Fruit fly (Drosophila melanogaster) whole organism, embryonic: Measurements from ENCODE around the gene CG2772.

ENCODE experiments used
- Antp ChIP-seq: fragments of 200-800 bp; sonication (Bioruptor generic); optimal IDR thresholded peaks from 3 replicates; lab custom pipeline; 2016; ENCODE audit warnings: missing biosample characterization, missing genetic modification characterization
- Bdp1 ChIP-seq: fragments of 200-800 bp; sonication (Bioruptor generic); optimal IDR thresholded peaks from 3 replicates; lab custom pipeline; 2016; ENCODE audit warnings: missing biosample characterization, missing genetic modification characterization
- CG10462 ChIP-seq: fragments of 200-800 bp; sonication (Bioruptor generic); optimal IDR thresholded peaks from 2 replicates; lab custom pipeline; 2016; ENCODE audit warnings: missing biosample characterization, missing genetic modification characterization
- CG10959 ChIP-seq: fragments of 200-800 bp; sonication (Bioruptor generic); IDR thresholded peaks from 2 replicates; pipeline ENCODE4 v1.3.6; 2022; ENCODE audit warnings: missing biosample characterization, missing genetic modification characterization
- CG12769 ChIP-seq: fragments of 200-800 bp; sonication (Bioruptor generic); optimal IDR thresholded peaks from 2 replicates; lab custom pipeline; 2019; ENCODE audit warnings: missing biosample characterization, mild to moderate bottlenecking, missing genetic modification characterization, moderate library complexity
- CG13296 ChIP-seq: fragments of 200-800 bp; sonication (Bioruptor generic); optimal IDR thresholded peaks from 3 replicates; lab custom pipeline; 2018; ENCODE audit warnings: missing biosample characterization, mild to moderate bottlenecking, missing genetic modification characterization
- CG13424 ChIP-seq: fragments of 200-800 bp; sonication (Bioruptor generic); optimal IDR thresholded peaks from 2 replicates; lab custom pipeline; 2019; ENCODE audit warnings: missing biosample characterization, mild to moderate bottlenecking, missing genetic modification characterization, moderate library complexity
- CG1603 ChIP-seq: fragments of 200-800 bp; sonication (Bioruptor generic); optimal IDR thresholded peaks from 2 replicates; lab custom pipeline; 2019; ENCODE audit warnings: missing biosample characterization, mild to moderate bottlenecking, missing genetic modification characterization, moderate library complexity
- CG16815 ChIP-seq: fragments of 200-800 bp; sonication (Bioruptor generic); optimal IDR thresholded peaks from 3 replicates; lab custom pipeline; 2017; ENCODE audit warnings: missing biosample characterization, mild to moderate bottlenecking, missing genetic modification characterization
- CG17359 ChIP-seq: fragments of 200-800 bp; sonication (Bioruptor generic); optimal IDR thresholded peaks from 3 replicates; lab custom pipeline; 2018; ENCODE audit warnings: missing biosample characterization, mild to moderate bottlenecking, missing genetic modification characterization, moderate library complexity
- CG1832 ChIP-seq: fragments of 200-800 bp; sonication (Bioruptor generic); optimal IDR thresholded peaks from 2 replicates; lab custom pipeline; 2017; ENCODE audit warnings: missing biosample characterization, mild to moderate bottlenecking, missing genetic modification characterization, inconsistent platforms
- CG2678 ChIP-seq: fragments of 200-800 bp; sonication (Bioruptor generic); optimal IDR thresholded peaks from 3 replicates; lab custom pipeline; 2019; ENCODE audit warnings: missing biosample characterization, mild to moderate bottlenecking, missing genetic modification characterization, moderate library complexity
- CG2712 ChIP-seq: fragments of 200-800 bp; optimal IDR thresholded peaks from 3 replicates; lab custom pipeline; 2019; ENCODE audit warnings: missing biosample characterization, mild to moderate bottlenecking, missing genetic modification characterization, moderate library complexity
- CG2875 ChIP-seq: fragments of 200-800 bp; sonication (Bioruptor generic); optimal IDR thresholded peaks from 2 replicates; lab custom pipeline; 2017; ENCODE audit warnings: missing biosample characterization, mild to moderate bottlenecking, missing genetic modification characterization, missing genetic modification reagents
- CG30020 ChIP-seq: fragments of 200-800 bp; optimal IDR thresholded peaks from 2 replicates; lab custom pipeline; 2019; ENCODE audit warnings: missing biosample characterization, mild to moderate bottlenecking, missing genetic modification characterization, moderate library complexity
- CG30403 ChIP-seq: fragments of 200-800 bp; sonication (Bioruptor generic); optimal IDR thresholded peaks from 3 replicates; lab custom pipeline; 2016; ENCODE audit warnings: missing biosample characterization, missing genetic modification characterization
- CG3407 ChIP-seq: fragments of 200-800 bp; sonication (Bioruptor generic); optimal IDR thresholded peaks from 2 replicates; lab custom pipeline; 2018; ENCODE audit warnings: missing biosample characterization, mild to moderate bottlenecking, missing genetic modification characterization
- CG34224 ChIP-seq: fragments of 200-800 bp; sonication (Bioruptor generic); IDR thresholded peaks from 3 replicates; pipeline ENCODE4 v1.3.6; 2022; ENCODE audit warnings: missing biosample characterization, missing genetic modification characterization; ENCODE audit not compliant: partially characterized antibody
- CG3847 ChIP-seq: fragments of 200-800 bp; sonication (Bioruptor generic); IDR thresholded peaks from 2 replicates; pipeline ENCODE4 v1.3.6; 2022; ENCODE audit warnings: missing biosample characterization, missing genetic modification characterization
- CG4328 ChIP-seq: fragments of 200-800 bp; sonication (Bioruptor generic); optimal IDR thresholded peaks from 3 replicates; lab custom pipeline; 2017; ENCODE audit warnings: missing biosample characterization, missing genetic modification reagents, missing genetic modification characterization
- CG5180 ChIP-seq: fragments of 200-800 bp; sonication (Bioruptor generic); optimal IDR thresholded peaks from 3 replicates; lab custom pipeline; 2017; ENCODE audit warnings: missing biosample characterization, missing genetic modification characterization, mild to moderate bottlenecking, moderate library complexity, missing genetic modification reagents
- CG6765 ChIP-seq: fragments of 200-800 bp; sonication (Bioruptor generic); optimal IDR thresholded peaks from 3 replicates; lab custom pipeline; 2017; ENCODE audit warnings: missing biosample characterization, mild to moderate bottlenecking, missing genetic modification characterization
- CG7271 ChIP-seq: fragments of 200-800 bp; sonication (Bioruptor generic); optimal IDR thresholded peaks from 2 replicates; lab custom pipeline; 2018; ENCODE audit warnings: missing biosample characterization, mild to moderate bottlenecking, missing genetic modification characterization, moderate library complexity
- CG7786 ChIP-seq: fragments of 200-800 bp; sonication (Bioruptor generic); optimal IDR thresholded peaks from 2 replicates; lab custom pipeline; 2016; ENCODE audit warnings: missing biosample characterization, missing genetic modification characterization
- CG7963 ChIP-seq: fragments of 200-800 bp; sonication (Bioruptor generic); IDR thresholded peaks from 3 replicates; pipeline ENCODE4 v1.3.6; 2022; ENCODE audit warnings: missing biosample characterization, missing genetic modification characterization; ENCODE audit not compliant: partially characterized antibody
- D19B ChIP-seq: fragments of 200-800 bp; sonication (Bioruptor generic); optimal IDR thresholded peaks from 2 replicates; lab custom pipeline; 2017; ENCODE audit warnings: missing biosample characterization, mild to moderate bottlenecking, missing genetic modification characterization
- Dll ChIP-seq: fragments of 200-800 bp; sonication (Bioruptor generic); IDR thresholded peaks from 4 replicates; pipeline ENCODE4 v1.3.6; 2022; ENCODE audit warnings: missing biosample characterization, missing genetic modification characterization; ENCODE audit not compliant: partially characterized antibody
- Gug ChIP-seq: fragments of 200-800 bp; sonication (Bioruptor generic); IDR thresholded peaks from 4 replicates; pipeline ENCODE4 v1.3.6; 2022; ENCODE audit warnings: missing biosample characterization, missing genetic modification characterization
- Hr3 ChIP-seq: fragments of 200-800 bp; sonication (Bioruptor generic); optimal IDR thresholded peaks from 3 replicates; lab custom pipeline; 2016; ENCODE audit warnings: missing biosample characterization, missing genetic modification characterization
- Hr39 ChIP-seq: fragments of >200 bp; optimal IDR thresholded peaks from 2 replicates; lab custom pipeline; 2017
- Kr ChIP-seq: fragments of 200-800 bp; sonication (Bioruptor generic); optimal IDR thresholded peaks from 2 replicates; lab custom pipeline; 2017; ENCODE audit warnings: missing biosample characterization, mild to moderate bottlenecking, missing genetic modification characterization
- Lhr ChIP-seq: fragments of 200-800 bp; sonication (Bioruptor generic); optimal IDR thresholded peaks from 3 replicates; lab custom pipeline; 2017; ENCODE audit warnings: mild to moderate bottlenecking, missing biosample characterization, missing genetic modification reagents, missing genetic modification characterization
- Oaz ChIP-seq: fragments of 200-800 bp; sonication (Bioruptor generic); IDR thresholded peaks from 2 replicates; pipeline ENCODE4 v1.3.6; 2022; ENCODE audit warnings: missing biosample characterization, missing genetic modification characterization
- Optix ChIP-seq: fragments of 200-800 bp; sonication (Bioruptor generic); IDR thresholded peaks from 3 replicates; pipeline ENCODE4 v1.3.6; 2022; ENCODE audit warnings: missing biosample characterization, missing genetic modification characterization
- Rfx ChIP-seq: fragments of 200-800 bp; sonication (Bioruptor generic); IDR thresholded peaks from 2 replicates; pipeline ENCODE4 v1.3.6; 2022; ENCODE audit warnings: missing biosample characterization, missing genetic modification characterization
- Sin3A ChIP-seq: fragments of >200 bp; optimal IDR thresholded peaks from 2 replicates; lab custom pipeline; 2018
- cg ChIP-seq: fragments of 200-800 bp; sonication (Bioruptor generic); optimal IDR thresholded peaks from 3 replicates; lab custom pipeline; 2019; ENCODE audit warnings: missing biosample characterization, mild to moderate bottlenecking, missing genetic modification characterization, moderate library complexity
- corto ChIP-seq: fragments of 200-800 bp; sonication (Bioruptor generic); optimal IDR thresholded peaks from 2 replicates; lab custom pipeline; 2016; ENCODE audit warnings: missing biosample characterization, mild to moderate bottlenecking, missing genetic modification characterization, moderate library complexity
- dysf ChIP-seq: fragments of 200-800 bp; sonication (Bioruptor generic); IDR thresholded peaks from 3 replicates; pipeline ENCODE4 v1.3.6; 2022; ENCODE audit warnings: missing biosample characterization, missing genetic modification characterization
- emc ChIP-seq: fragments of 200-800 bp; sonication (Bioruptor generic); optimal IDR thresholded peaks from 2 replicates; lab custom pipeline; 2016; ENCODE audit warnings: missing biosample characterization, missing genetic modification characterization
- en ChIP-seq: fragments of 200-800 bp; sonication (Bioruptor generic); optimal IDR thresholded peaks from 2 replicates; lab custom pipeline; 2016; ENCODE audit warnings: missing biosample characterization, missing genetic modification characterization
- gsb-n ChIP-seq: fragments of 200-800 bp; sonication (Bioruptor generic); optimal IDR thresholded peaks from 3 replicates; lab custom pipeline; 2018; ENCODE audit warnings: missing biosample characterization, mild to moderate bottlenecking, missing genetic modification characterization
- mam ChIP-seq: fragments of 200-800 bp; sonication (Bioruptor generic); optimal IDR thresholded peaks from 3 replicates; lab custom pipeline; 2016; ENCODE audit warnings: missing biosample characterization, missing genetic modification characterization
- nau ChIP-seq: fragments of 200-800 bp; sonication (Bioruptor generic); optimal IDR thresholded peaks from 3 replicates; lab custom pipeline; 2017; ENCODE audit warnings: missing biosample characterization, mild to moderate bottlenecking, missing genetic modification characterization, missing genetic modification reagents
- pita ChIP-seq: fragments of 200-800 bp; sonication (Bioruptor generic); optimal IDR thresholded peaks from 2 replicates; lab custom pipeline; 2017; ENCODE audit warnings: missing biosample characterization, mild to moderate bottlenecking, missing genetic modification characterization
- pnt ChIP-seq: fragments of 200-800 bp; sonication (Bioruptor generic); optimal IDR thresholded peaks from 3 replicates; lab custom pipeline; 2016; ENCODE audit warnings: missing biosample characterization, missing genetic modification characterization
- row ChIP-seq: fragments of 200-800 bp; sonication (Bioruptor generic); IDR thresholded peaks from 3 replicates; pipeline ENCODE4 v1.3.6; 2022; ENCODE audit warnings: missing biosample characterization, missing genetic modification characterization
- shn ChIP-seq: fragments of 200-800 bp; sonication (Bioruptor generic); optimal IDR thresholded peaks from 3 replicates; lab custom pipeline; 2016; ENCODE audit warnings: missing biosample characterization, missing genetic modification characterization
- stc ChIP-seq: fragments of 200-800 bp; sonication (Bioruptor generic); IDR thresholded peaks from 2 replicates; pipeline ENCODE4 v1.3.6; 2022; ENCODE audit warnings: missing biosample characterization, missing genetic modification characterization
- tgo ChIP-seq: fragments of 200-800 bp; sonication (Bioruptor generic); IDR thresholded peaks from 3 replicates; pipeline ENCODE4 v1.3.6; 2022; ENCODE audit warnings: missing biosample characterization, missing genetic modification characterization
- tio ChIP-seq: fragments of 200-800 bp; sonication (Bioruptor generic); optimal IDR thresholded peaks from 2 replicates; lab custom pipeline; 2017; ENCODE audit warnings: missing biosample characterization, missing genetic modification characterization, inconsistent platforms
- tup ChIP-seq: fragments of 200-800 bp; sonication (Bioruptor generic); optimal IDR thresholded peaks from 2 replicates; lab custom pipeline; 2016; ENCODE audit warnings: missing biosample characterization, mild to moderate bottlenecking, missing genetic modification characterization, moderate library complexity

Gene CG2772

dm6 chr2L:3457007-3457406, 11.2 kb downstream of the CG2772 start, which contains the start of the genes Cog3 and Sec5 (continued):
- TF ChIP-seq CG2712 (peak; percentile 81), CG12769 (tag; lab: Kevin White, UChicago) (no peak), Hr3 (GFP tag; lab: Kevin White, UChicago) (peak; percentile 69), Gug (GFP tag; lab: Robert Waterston, UW) (no peak; the same call in 3 of the 4 replicates), tio (GFP tag; lab: Kevin White, UChicago) (no peak), CG10462 (GFP tag; lab: Kevin White, UChicago) (no peak), D19B (no peak), dysf (GFP tag; lab: Robert Waterston, UW) (peak; percentile 71; the same call in 2 of the 3 replicates), emc (no peak), gsb-n (tag; lab: Kevin White, UChicago) (no peak), Oaz (peak; percentile 31; the same call in 1 of the 2 replicates), CG6765 (GFP tag; lab: Kevin White, UChicago) (no peak), pnt (GFP tag; lab: Kevin White, UChicago) (no peak), CG30403 (peak; percentile 79), CG4328 (GFP tag; lab: Kevin White, UChicago) (peak; percentile 63), Lhr (no peak), Optix (GFP tag; lab: Robert Waterston, UW) (no peak), mam (GFP tag; lab: Kevin White, UChicago) (peak; percentile 54), pita (GFP tag; lab: Kevin White, UChicago) (no peak), CG3847 (peak; percentile 85), CG3407 (GFP tag; lab: Kevin White, UChicago) (no peak), Dll (GFP tag; lab: Robert Waterston, UW) (no peak; the same call in 3 of the 4 replicates), CG5180 (GFP tag; lab: Kevin White, UChicago) (no peak), cg (GFP tag; lab: Kevin White, UChicago) (no peak), row (GFP tag; lab: Robert Waterston, UW) (peak; percentile 97), CG1832 (GFP tag; lab: Kevin White, UChicago) (no peak), CG2678 (tag; lab: Kevin White, UChicago) (no peak), CG7963 (no peak), stc (GFP tag; lab: Robert Waterston, UW) (no peak), CG13296 (GFP tag; lab: Kevin White, UChicago) (no peak), Kr (no peak), CG30020 (tag; lab: Kevin White, UChicago) (peak; percentile 45), CG17359 (tag; lab: Kevin White, UChicago) (peak; percentile 57), CG34224 (GFP tag; lab: Robert Waterston, UW) (no peak), CG7786 (GFP tag; lab: Kevin White, UChicago) (peak; percentile 30), corto (GFP tag; lab: Kevin White, UChicago) (no peak), Hr39 (no peak), Bdp1 (GFP tag; lab: Kevin White, UChicago) (peak; percentile 67), nau (GFP tag; lab: Kevin White, UChicago) (no peak), CG16815 (peak; percentile 54), CG13424 (tag; lab: Kevin White, UChicago) (peak; percentile 74), Sin3A (lab: Kevin White, UChicago) (peak; percentile 76), tgo (GFP tag; lab: Robert Waterston, UW) (peak; percentile 53; the same call in 1 of the 3 replicates), CG2875 (GFP tag; lab: Kevin White, UChicago) (no peak), Antp (GFP tag; lab: Kevin White, UChicago) (no peak), CG10959 (GFP tag; lab: Robert Waterston, UW) (no peak), tup (no peak), shn (peak; percentile 45), en (GFP tag; lab: Kevin White, UChicago) (no peak), Rfx (GFP tag; lab: Robert Waterston, UW) (peak; percentile 85), CG1603 (tag; lab: Kevin White, UChicago) (no peak), CG7271 (tag; lab: Kevin White, UChicago) (no peak)
